Worm (Caenorhabditis elegans): ENCODE results near the gene F36G3.1.

Gene F36G3.1

DNA sequence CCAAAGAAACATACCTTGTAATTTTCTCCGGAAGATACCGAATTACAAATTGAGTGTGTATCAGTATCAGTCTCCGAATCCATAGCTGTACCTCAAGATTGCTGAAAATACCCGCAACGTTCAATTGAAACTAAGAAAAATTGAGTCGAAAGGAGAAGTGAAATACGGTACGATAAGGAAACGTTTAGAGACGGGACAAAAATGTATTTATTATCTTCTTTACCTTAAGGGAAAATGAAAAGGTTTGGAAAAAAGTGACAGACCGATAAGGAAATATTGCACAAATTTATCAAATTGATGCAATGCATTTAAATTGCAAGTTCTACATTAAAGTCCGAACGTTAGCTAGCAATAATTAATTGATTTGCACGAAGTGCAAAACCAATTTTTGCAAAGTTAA is at the start of gene F36G3.1:
F36G3.1 (minus strand) TSS at position 101 of the 400 bp plus-strand sequence.
- TF ChIP-seq ceh-22 (tag; optimal IDR thresholded peaks at IDR 0.05) (no peak), hlh-13 (GFP tag; optimal IDR thresholded peaks at IDR 0.05) (no peak), lim-6 (tag; optimal IDR thresholded peaks at IDR 0.05) (no peak), ztf-16 (tag; optimal IDR thresholded peaks at IDR 0.05) (no peak), ahr-1 (tag; optimal IDR thresholded peaks at IDR 0.05) (no peak), ceh-14 (tag; optimal IDR thresholded peaks at IDR 0.05) (no peak), tbx-2 (tag; optimal IDR thresholded peaks at IDR 0.05) (no peak), ttx-3 (tag; optimal IDR thresholded peaks at IDR 0.05) (no peak), hlh-30 (tag; optimal IDR thresholded peaks at IDR 0.05; ENCODE audit: insufficient read depth) (no peak), fkh-10 (GFP tag; optimal IDR thresholded peaks at IDR 0.05) (no peak), ceh-9 (tag; optimal IDR thresholded peaks at IDR 0.05) (no peak), unc-3 (GFP tag; conservative IDR thresholded peaks at IDR 0.05) (no peak), unc-3 (tag; optimal IDR thresholded peaks at IDR 0.05) (no peak), ceh-45 (GFP tag; IDR thresholded peaks at IDR 0.05) (no peak)

DNA sequence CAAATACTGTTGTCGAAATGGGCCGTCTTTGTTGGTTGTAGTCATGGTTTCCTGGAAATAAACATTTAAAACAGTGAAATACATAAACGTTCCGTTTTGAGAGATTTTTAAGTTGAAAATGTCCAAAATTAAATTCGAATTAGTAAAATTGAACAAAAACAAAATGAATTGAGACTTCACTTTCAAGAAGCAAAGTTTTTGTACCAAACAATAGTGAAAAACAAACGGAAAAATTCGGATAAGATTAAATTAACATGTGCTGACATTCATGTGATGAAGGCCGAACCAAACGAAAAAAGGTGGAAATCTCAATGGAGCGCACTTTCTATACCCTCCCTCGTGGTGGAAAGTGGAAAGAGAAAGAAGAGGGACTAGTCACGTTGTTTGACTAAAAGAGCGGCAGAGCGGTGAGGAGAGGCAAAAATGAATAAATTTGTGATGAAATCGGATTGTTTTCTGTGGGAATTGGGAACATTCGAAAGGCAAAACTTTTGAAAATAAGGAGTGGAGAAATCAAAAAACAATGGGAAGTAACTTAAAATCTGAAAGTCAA is 49.1 kb upstream of the F36G3.1 start, which contains the start of gene ipla-2:
ipla-2 (minus strand) TSS at position 51 of the 553 bp plus-strand sequence.
- TF ChIP-seq ceh-31 (tag; optimal IDR thresholded peaks at IDR 0.05) (peak; percentile 64), ceh-19 (GFP tag; optimal IDR thresholded peaks at IDR 0.05) (no peak), nhr-232 (tag; optimal IDR thresholded peaks at IDR 0.05) (no peak), unc-42 (tag; optimal IDR thresholded peaks at IDR 0.05) (peak; percentile 87), fkh-10 (GFP tag; optimal IDR thresholded peaks at IDR 0.05) (no peak), nfya-1 (tag; optimal IDR thresholded peaks at IDR 0.05) (peak; percentile 6), madf-2 (tag; optimal IDR thresholded peaks at IDR 0.05) (no peak), pax-1 (tag; optimal IDR thresholded peaks at IDR 0.05) (no peak), unc-86 (tag; optimal IDR thresholded peaks at IDR 0.05) (no peak), unc-55 (GFP tag; optimal IDR thresholded peaks at IDR 0.05) (peak; percentile 34), ceh-34 (tag; optimal IDR thresholded peaks at IDR 0.05) (no peak), rnt-1 (tag; optimal IDR thresholded peaks at IDR 0.05) (no peak), hlh-8 (tag; optimal IDR thresholded peaks at IDR 0.05) (no peak), ceh-18 (tag; optimal IDR thresholded peaks at IDR 0.05) (peak; percentile 20), pha-2 (tag; optimal IDR thresholded peaks at IDR 0.05) (no peak), tbx-2 (tag; optimal IDR thresholded peaks at IDR 0.05) (peak; percentile 21), mec-3 (tag; optimal IDR thresholded peaks at IDR 0.05; ENCODE audit: borderline replicate concordance) (no peak), hlh-6 (tag; optimal IDR thresholded peaks at IDR 0.05) (no peak), elt-2 (tag; optimal IDR thresholded peaks at IDR 0.05) (no peak), hlh-30 (tag; optimal IDR thresholded peaks at IDR 0.05; ENCODE audit: insufficient read depth) (peak; percentile 95), ceh-45 (GFP tag; IDR thresholded peaks at IDR 0.05) (no peak)

- TF ChIP-seq nfya-1 (tag; optimal IDR thresholded peaks at IDR 0.05) (peak; percentile 47), rnt-1 (tag; optimal IDR thresholded peaks at IDR 0.05) (peak; percentile 1), sdc-2 (tag; optimal IDR thresholded peaks at IDR 0.05) (no peak), hlh-15 (tag; optimal IDR thresholded peaks at IDR 0.05) (no peak), eyg-1 (tag; optimal IDR thresholded peaks at IDR 0.05) (no peak), unc-55 (GFP tag; optimal IDR thresholded peaks at IDR 0.05) (peak; percentile 22)
Observed at ce11 chrX:9832370-9832769, 43.4 kb upstream of the F36G3.1 start.

DNA sequence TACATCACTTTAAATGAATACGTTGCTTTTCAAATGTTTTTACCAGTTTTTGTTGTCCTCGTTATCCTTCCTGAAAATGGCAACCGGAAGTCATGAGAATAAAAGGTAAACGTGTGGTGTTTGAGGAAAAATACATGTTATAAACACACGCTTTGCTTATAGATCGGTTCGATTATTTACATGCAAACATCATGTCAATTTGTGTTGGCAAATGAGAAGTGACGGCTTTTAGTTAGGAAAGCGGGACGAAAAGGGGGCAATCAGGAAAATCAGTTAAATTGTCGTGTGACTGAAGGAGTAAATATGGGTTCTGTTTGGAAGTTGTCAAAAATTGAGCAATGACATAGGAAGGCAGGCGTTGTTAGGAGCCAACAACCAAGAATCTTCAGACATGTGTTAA is 42.2 kb upstream of the F36G3.1 start, which contains the start of gene rrc-1:
rrc-1 (minus strand) TSS at position 74 of the 400 bp plus-strand sequence.
- TF ChIP-seq ceh-19 (GFP tag; optimal IDR thresholded peaks at IDR 0.05) (no peak), pros-1 (tag; optimal IDR thresholded peaks at IDR 0.05) (no peak), ceh-2 (tag; optimal IDR thresholded peaks at IDR 0.05) (no peak), fkh-6 (tag; optimal IDR thresholded peaks at IDR 0.05) (no peak), F13H6.1 (tag; optimal IDR thresholded peaks at IDR 0.05) (no peak), pat-9 (tag; optimal IDR thresholded peaks at IDR 0.05) (no peak), odd-2 (tag; optimal IDR thresholded peaks at IDR 0.05) (no peak), hlh-8 (tag; optimal IDR thresholded peaks at IDR 0.05) (no peak), rnt-1 (tag; optimal IDR thresholded peaks at IDR 0.05) (no peak), unc-42 (tag; optimal IDR thresholded peaks at IDR 0.05) (no peak), ahr-1 (tag; optimal IDR thresholded peaks at IDR 0.05) (no peak), ama-1 (optimal IDR thresholded peaks at IDR 0.05) (no peak), ceh-30 (tag; optimal IDR thresholded peaks at IDR 0.05) (no peak), eyg-1 (tag; optimal IDR thresholded peaks at IDR 0.05) (no peak), dve-1 (tag; optimal IDR thresholded peaks at IDR 0.05) (no peak)

Data from whole organism, late embryonic.